Worm (Caenorhabditis elegans) whole organism, L1 larva: ENCODE results near the gene Y45F10C.1.

Source experiments
- C04F5.9 ChIP-seq: sonication (generic microtip); optimal IDR thresholded peaks from 2 replicates; lab custom pipeline; 2016; ENCODE audit warnings: missing genetic modification characterization, missing compliant biosample characterization
- C34B4.2 ChIP-seq: sonication (generic microtip); optimal IDR thresholded peaks from 2 replicates; lab custom pipeline; 2017; ENCODE audit warnings: mild to moderate bottlenecking, missing genetic modification characterization, missing compliant biosample characterization
- F16B12.6 ChIP-seq: fragments of 150-350 bp; optimal IDR thresholded peaks from 2 replicates; lab custom pipeline; 2014; ENCODE audit warnings: missing biosample characterization, missing genetic modification characterization
- aha-1 ChIP-seq: fragments of 150-350 bp; optimal IDR thresholded peaks from 2 replicates; lab custom pipeline; 2014; ENCODE audit warnings: missing biosample characterization, missing genetic modification characterization
- blmp-1 ChIP-seq: fragments of 150-350 bp; optimal IDR thresholded peaks from 2 replicates; lab custom pipeline; 2014; ENCODE audit warnings: missing biosample characterization, missing genetic modification characterization
- ceh-63 ChIP-seq: fragments of 200-800 bp; sonication (Bioruptor generic); optimal IDR thresholded peaks from 2 replicates; lab custom pipeline; 2018; ENCODE audit warnings: mild to moderate bottlenecking, missing genetic modification characterization, missing compliant biosample characterization
- ceh-82 ChIP-seq, 3 experiments: fragments of 150-350 bp in 1 of 3; sonication (generic microtip) in 2 of 3; optimal IDR thresholded peaks; 2 replicates each; lab custom pipeline; 2014 to 2017; ENCODE audit warnings: missing biosample characterization in 3 of 3, missing genetic modification characterization in 3 of 3
- ceh-90 ChIP-seq: sonication (generic microtip); optimal IDR thresholded peaks from 2 replicates; lab custom pipeline; 2016; ENCODE audit warnings: missing genetic modification characterization, missing compliant biosample characterization
- dpl-1 ChIP-seq, 3 experiments: fragments of 150-350 bp in 2 of 3; sonication (generic microtip) in 1 of 3; optimal IDR thresholded peaks; 2 replicates each; lab custom pipeline; 2014 to 2017; ENCODE audit warnings: missing biosample characterization in 3 of 3, missing genetic modification characterization in 3 of 3, missing genetic modification reagents in 3 of 3
- egl-13 ChIP-seq: sonication (generic microtip); optimal IDR thresholded peaks from 2 replicates; lab custom pipeline; 2016; ENCODE audit warnings: missing genotype, missing genetic modification reagents, missing genetic modification characterization, missing compliant biosample characterization
- egl-27 ChIP-seq, 2 experiments: fragments of 150-350 bp in 1 of 2; sonication (generic microtip); optimal IDR thresholded peaks; 3 replicates each; lab custom pipeline; 2017 to 2018; ENCODE audit warnings: missing biosample characterization in 2 of 2, missing genetic modification characterization in 2 of 2, missing genetic modification reagents in 2 of 2
- ets-5 ChIP-seq: fragments of 200-800 bp; sonication (Bioruptor generic); IDR thresholded peaks from 2 replicates; pipeline ENCODE4 v1.3.6; 2022; ENCODE audit warnings: missing genetic modification characterization, missing compliant biosample characterization
- fkh-10 ChIP-seq: sonication (generic microtip); optimal IDR thresholded peaks from 2 replicates; lab custom pipeline; 2017; ENCODE audit warnings: missing biosample characterization, missing genetic modification reagents, missing genetic modification characterization
- grh-1 ChIP-seq: fragments of 200-800 bp; sonication (Bioruptor generic); IDR thresholded peaks from 2 replicates; pipeline ENCODE4 v1.3.6; 2022; ENCODE audit warnings: missing genetic modification reagents, missing genetic modification characterization, missing compliant biosample characterization
- hlh-17 ChIP-seq: fragments of 200-800 bp; sonication (Bioruptor generic); optimal IDR thresholded peaks from 2 replicates; lab custom pipeline; 2018; ENCODE audit warnings: missing genetic modification characterization, mild to moderate bottlenecking, missing compliant biosample characterization, moderate library complexity, borderline replicate concordance
- hlh-4 ChIP-seq: sonication (generic microtip); optimal IDR thresholded peaks from 2 replicates; lab custom pipeline; 2016; ENCODE audit warnings: mild to moderate bottlenecking, missing genetic modification characterization, missing compliant biosample characterization
- irx-1 ChIP-seq: sonication (generic microtip); optimal IDR thresholded peaks from 2 replicates; lab custom pipeline; 2016; ENCODE audit warnings: missing genetic modification characterization, missing compliant biosample characterization
- isw-1 ChIP-seq: fragments of 200-800 bp; sonication (Bioruptor generic); IDR thresholded peaks from 2 replicates; pipeline ENCODE4 v1.3.6; 2022; ENCODE audit warnings: missing genetic modification characterization, missing compliant biosample characterization
- lin-13 ChIP-seq: fragments of 150-350 bp; optimal IDR thresholded peaks from 2 replicates; lab custom pipeline; 2014; ENCODE audit warnings: missing biosample characterization, missing genetic modification reagents, missing genetic modification characterization
- lin-15B ChIP-seq: fragments of 150-350 bp; sonication (generic microtip); optimal IDR thresholded peaks from 3 replicates; lab custom pipeline; 2014; ENCODE audit warnings: missing biosample characterization, missing genetic modification characterization
- lin-39 ChIP-seq: fragments of 150-350 bp; optimal IDR thresholded peaks from 2 replicates; lab custom pipeline; 2014; ENCODE audit warnings: missing biosample characterization, missing genetic modification reagents, missing genetic modification characterization
- mab-9 ChIP-seq: fragments of 200-800 bp; sonication (Bioruptor generic); IDR thresholded peaks from 2 replicates; pipeline ENCODE4 v1.3.6; 2022; ENCODE audit warnings: missing genetic modification reagents, missing genetic modification characterization, missing compliant biosample characterization
- mdl-1 ChIP-seq, 2 experiments: fragments of 150-350 bp; optimal IDR thresholded peaks; 2 replicates each; lab custom pipeline; 2014 to 2017; ENCODE audit warnings: missing biosample characterization in 2 of 2, missing genetic modification characterization in 2 of 2, inconsistent platforms in 1 of 2
- mep-1 ChIP-seq: fragments of 150-350 bp; optimal IDR thresholded peaks from 2 replicates; lab custom pipeline; 2014; ENCODE audit warnings: missing biosample characterization, missing genetic modification characterization
- nhr-11 ChIP-seq: fragments of 150-350 bp; optimal IDR thresholded peaks from 2 replicates; lab custom pipeline; 2014; ENCODE audit warnings: missing biosample characterization, missing genetic modification characterization
- nhr-19 ChIP-seq: fragments of 200-800 bp; sonication (Bioruptor generic); conservative IDR thresholded peaks from 2 replicates; pipeline ENCODE4 v1.3.6; 2022; ENCODE audit warnings: missing genetic modification characterization, missing compliant biosample characterization
- nhr-20 ChIP-seq: sonication (generic microtip); optimal IDR thresholded peaks from 2 replicates; lab custom pipeline; 2016; ENCODE audit warnings: mild to moderate bottlenecking, missing genetic modification characterization, missing compliant biosample characterization
- nhr-237 ChIP-seq: fragments of 150-350 bp; optimal IDR thresholded peaks from 2 replicates; lab custom pipeline; 2014; ENCODE audit warnings: missing biosample characterization, missing genetic modification characterization
- nhr-28 ChIP-seq: fragments of 150-350 bp; optimal IDR thresholded peaks from 2 replicates; lab custom pipeline; 2014; ENCODE audit warnings: missing biosample characterization, missing genetic modification characterization
- nhr-47 ChIP-seq: sonication (generic microtip); optimal IDR thresholded peaks from 2 replicates; lab custom pipeline; 2016; ENCODE audit warnings: mild to moderate bottlenecking, missing genetic modification characterization, moderate library complexity, missing compliant biosample characterization
- nhr-71 ChIP-seq: sonication (generic microtip); optimal IDR thresholded peaks from 2 replicates; lab custom pipeline; 2016; ENCODE audit warnings: mild to moderate bottlenecking, missing genetic modification characterization, moderate library complexity, missing compliant biosample characterization
- nhr-76 ChIP-seq: sonication (generic microtip); optimal IDR thresholded peaks from 2 replicates; lab custom pipeline; 2017; ENCODE audit warnings: missing biosample characterization, missing genetic modification characterization
- nhr-90 ChIP-seq: sonication (generic microtip); optimal IDR thresholded peaks from 2 replicates; lab custom pipeline; 2016; ENCODE audit warnings: mild to moderate bottlenecking, missing genetic modification characterization, missing compliant biosample characterization; ENCODE audit not compliant: poor library complexity
- pax-3 ChIP-seq: fragments of 200-800 bp; sonication (Bioruptor generic); optimal IDR thresholded peaks from 2 replicates; lab custom pipeline; 2018; ENCODE audit warnings: mild to moderate bottlenecking, missing genetic modification characterization, moderate library complexity, missing compliant biosample characterization
- pqm-1 ChIP-seq: sonication (generic microtip); optimal IDR thresholded peaks from 3 replicates; lab custom pipeline; 2017; ENCODE audit warnings: missing biosample characterization, missing genetic modification characterization
- rnt-1 ChIP-seq: sonication (generic microtip); optimal IDR thresholded peaks from 2 replicates; lab custom pipeline; 2016; ENCODE audit warnings: mild to moderate bottlenecking, missing genetic modification characterization, moderate library complexity, missing compliant biosample characterization
- skn-1 ChIP-seq: fragments of 150-350 bp; optimal IDR thresholded peaks from 2 replicates; lab custom pipeline; 2014; ENCODE audit warnings: missing biosample characterization, missing genetic modification characterization
- snpc-4 ChIP-seq: fragments of 150-350 bp; optimal IDR thresholded peaks from 2 replicates; lab custom pipeline; 2014; ENCODE audit warnings: missing biosample characterization, missing genetic modification characterization
- snu-23 ChIP-seq: sonication (generic microtip); optimal IDR thresholded peaks from 2 replicates; lab custom pipeline; 2016; ENCODE audit warnings: missing genetic modification characterization, missing compliant biosample characterization
- sox-4 ChIP-seq: sonication (generic microtip); optimal IDR thresholded peaks from 2 replicates; lab custom pipeline; 2016; ENCODE audit warnings: missing genetic modification characterization, missing compliant biosample characterization
- sptf-1 ChIP-seq: fragments of 150-350 bp; optimal IDR thresholded peaks from 2 replicates; lab custom pipeline; 2014; ENCODE audit warnings: missing biosample characterization, missing genetic modification characterization
- unc-30 ChIP-seq: sonication (generic microtip); optimal IDR thresholded peaks from 2 replicates; lab custom pipeline; 2017; ENCODE audit warnings: missing biosample characterization, missing genetic modification characterization
- unc-62 ChIP-seq: fragments of 150-350 bp; optimal IDR thresholded peaks from 2 replicates; lab custom pipeline; 2014; ENCODE audit warnings: missing biosample characterization, missing genetic modification reagents, missing genetic modification characterization
- unc-98 ChIP-seq: fragments of 200-800 bp; sonication (Bioruptor generic); IDR thresholded peaks from 2 replicates; pipeline ENCODE4 v1.3.6; 2022; ENCODE audit warnings: missing genetic modification characterization, missing compliant biosample characterization
- zag-1 ChIP-seq: fragments of 150-350 bp; optimal IDR thresholded peaks from 2 replicates; lab custom pipeline; 2014; ENCODE audit warnings: missing biosample characterization, missing genetic modification characterization
- ztf-11 ChIP-seq, 2 experiments: sonication (generic microtip); optimal IDR thresholded peaks; 2 replicates each; lab custom pipeline; 2016 to 2017; ENCODE audit warnings: missing genetic modification characterization in 2 of 2, missing biosample characterization in 1 of 2, missing compliant biosample characterization in 1 of 2
- ztf-4 ChIP-seq: fragments of 150-350 bp; optimal IDR thresholded peaks from 2 replicates; lab custom pipeline; 2014; ENCODE audit warnings: missing biosample characterization, missing genetic modification characterization

The Y45F10C.1 gene

ce11 chrIV:13682733-13683132, 23.4 kb upstream of the Y45F10C.1 start (continued):
- no peak for TF ChIP-seq F16B12.6 (tag; lab: Kevin White, UChicago)
- TF ChIP-seq nhr-11 (tag; lab: Kevin White, UChicago), result no peak
- no peak for TF ChIP-seq isw-1 (GFP tag; lab: Robert Waterston, UW)

ce11 chrIV:13679495-13679894, 20.1 kb upstream of the Y45F10C.1 start:
- no peak for TF ChIP-seq nhr-76 (tag; lab: Kevin White, UChicago)
- TF ChIP-seq nhr-90 (tag; lab: Kevin White, UChicago), result no peak
- TF ChIP-seq unc-30 (tag; lab: Kevin White, UChicago), result no peak
- TF ChIP-seq lin-15B, result no peak
- TF ChIP-seq ets-5 (GFP tag; lab: Robert Waterston, UW), result no peak
- no peak for TF ChIP-seq pax-3 (tag; lab: Kevin White, UChicago)
- TF ChIP-seq egl-13 (tag; lab: Kevin White, UChicago), result no peak
- no peak for TF ChIP-seq mab-9 (GFP tag; lab: Robert Waterston, UW)
- TF ChIP-seq ztf-11 (tag; optimal IDR thresholded peaks at IDR 0.05; lab: Kevin White, UChicago), result no peak
- TF ChIP-seq C04F5.9, result no peak
- TF ChIP-seq nhr-71 (tag; lab: Kevin White, UChicago), result no peak
- no peak for TF ChIP-seq snu-23 (GFP tag; lab: Kevin White, UChicago)
- TF ChIP-seq nhr-11 (tag; lab: Kevin White, UChicago), result no peak
- no peak for TF ChIP-seq nhr-20 (tag; lab: Kevin White, UChicago)
- TF ChIP-seq irx-1 (tag; lab: Kevin White, UChicago), result no peak
- TF ChIP-seq skn-1, result no peak
- no peak for TF ChIP-seq C34B4.2 (tag; lab: Kevin White, UChicago)
- TF ChIP-seq lin-13 (GFP tag; lab: Kevin White, UChicago), result no peak
- no peak for TF ChIP-seq egl-27 (tag; optimal IDR thresholded peaks at IDR 0.05; lab: Kevin White, UChicago)
- no peak for TF ChIP-seq ceh-82 (tag; optimal IDR thresholded peaks at IDR 0.05; lab: Kevin White, UChicago)
- TF ChIP-seq, all 84 proteins: peak for 0

ce11 chrIV:13678649-13679048, 19.3 kb upstream of the Y45F10C.1 start, which contains the start of gene srlf-26:
Gene srlf-26, plus strand, starts transcription at chrIV:13678949.
- TF ChIP-seq nhr-19 (GFP tag; lab: Robert Waterston, UW) (no peak), unc-30 (tag; lab: Kevin White, UChicago) (no peak), unc-98 (GFP tag; lab: Robert Waterston, UW) (no peak), blmp-1 (tag; lab: Kevin White, UChicago) (no peak), zag-1 (tag; lab: Kevin White, UChicago) (no peak), lin-39 (tag; lab: Kevin White, UChicago) (no peak), nhr-47 (tag; lab: Kevin White, UChicago) (no peak), unc-62 (no peak), dpl-1 (GFP tag; optimal IDR thresholded peaks at IDR 0.05; lab: Kevin White, UChicago) (no peak), nhr-90 (tag; lab: Kevin White, UChicago) (no peak), mdl-1 (tag; optimal IDR thresholded peaks at IDR 0.05; lab: Kevin White, UChicago) (no peak), fkh-10 (GFP tag; lab: Kevin White, UChicago) (no peak), pqm-1 (tag; lab: Kevin White, UChicago) (no peak), nhr-237 (tag; lab: Kevin White, UChicago) (no peak), rnt-1 (no peak), sptf-1 (tag; lab: Kevin White, UChicago) (no peak), snpc-4 (tag; lab: Kevin White, UChicago) (no peak), grh-1 (no peak)

ce11 chrIV:13673504-13673903, 14.2 kb upstream of the Y45F10C.1 start, which contains the start of gene oac-48:
Gene oac-48, plus strand, starts transcription at chrIV:13673804.
- TF ChIP-seq ceh-90 (tag; lab: Kevin White, UChicago) (no peak), aha-1 (no peak), mdl-1 (tag; optimal IDR thresholded peaks at IDR 0.05; lab: Kevin White, UChicago) (no peak), nhr-47 (tag; lab: Kevin White, UChicago) (no peak), sox-4 (tag; lab: Kevin White, UChicago) (no peak), mab-9 (GFP tag; lab: Robert Waterston, UW) (no peak), C34B4.2 (tag; lab: Kevin White, UChicago) (no peak), nhr-28 (tag; lab: Kevin White, UChicago) (no peak), mep-1 (tag; lab: Kevin White, UChicago) (no peak), ztf-4 (tag; lab: Kevin White, UChicago) (no peak), irx-1 (tag; lab: Kevin White, UChicago) (no peak), lin-13 (GFP tag; lab: Kevin White, UChicago) (no peak), ztf-11 (tag; optimal IDR thresholded peaks at IDR 0.05; lab: Kevin White, UChicago) (no peak), hlh-17 (GFP tag; lab: Kevin White, UChicago) (no peak), pqm-1 (tag; lab: Kevin White, UChicago) (no peak), hlh-4 (no peak), grh-1 (no peak), ceh-63 (no peak)
